Fruit fly (Drosophila melanogaster) whole organism, embryonic: ENCODE data around the gene Clc.

Experiments used
- CG31224 ChIP-seq: fragments of 200-800 bp; sonication (Bioruptor generic); IDR thresholded peaks from 2 replicates; pipeline ENCODE4 v1.3.6; 2022; ENCODE audit warnings: missing biosample characterization, missing genetic modification characterization
- CG7987 ChIP-seq: fragments of 200-800 bp; sonication (Bioruptor generic); optimal IDR thresholded peaks from 2 replicates; lab custom pipeline; 2018; ENCODE audit warnings: missing biosample characterization, mild to moderate bottlenecking, missing genetic modification characterization, moderate library complexity
- CG8290 ChIP-seq, 3 experiments: fragments of 200-800 bp; sonication (Bioruptor generic); optimal IDR thresholded peaks; 2 replicates each; lab custom pipeline; 2016 to 2019; ENCODE audit warnings: missing biosample characterization in 3 of 3, missing genetic modification characterization in 3 of 3, mild to moderate bottlenecking in 2 of 3, moderate library complexity in 1 of 3
- CG8478 ChIP-seq: fragments of >200 bp; optimal IDR thresholded peaks from 2 replicates; lab custom pipeline; 2018
- Gsc ChIP-seq: fragments of 200-800 bp; sonication (Bioruptor generic); IDR thresholded peaks from 2 replicates; pipeline ENCODE4 v1.3.6; 2022; ENCODE audit warnings: missing biosample characterization, missing genetic modification characterization
- Sox100B ChIP-seq: fragments of 200-800 bp; sonication (Bioruptor generic); optimal IDR thresholded peaks from 3 replicates; lab custom pipeline; 2018; ENCODE audit warnings: missing biosample characterization, mild to moderate bottlenecking, missing genetic modification characterization
- caup ChIP-seq: fragments of 200-800 bp; sonication (Bioruptor generic); optimal IDR thresholded peaks from 3 replicates; lab custom pipeline; 2017; ENCODE audit warnings: missing biosample characterization, mild to moderate bottlenecking, missing genetic modification characterization, moderate library complexity; ENCODE audit not compliant: severe bottlenecking
- fru ChIP-seq: fragments of >200 bp; optimal IDR thresholded peaks from 2 replicates; lab custom pipeline; 2017
- peb ChIP-seq: fragments of 200-800 bp; sonication (Bioruptor generic); IDR thresholded peaks from 2 replicates; pipeline ENCODE4 v1.3.6; 2022; ENCODE audit warnings: missing biosample characterization, missing genetic modification characterization
- row ChIP-seq: fragments of 200-800 bp; sonication (Bioruptor generic); IDR thresholded peaks from 3 replicates; pipeline ENCODE4 v1.3.6; 2022; ENCODE audit warnings: missing biosample characterization, missing genetic modification characterization
- seq ChIP-seq: fragments of 200-800 bp; sonication (Bioruptor generic); IDR thresholded peaks from 2 replicates; pipeline ENCODE4 v1.3.6; 2022; ENCODE audit warnings: missing biosample characterization, missing genetic modification characterization
- stwl ChIP-seq: fragments of 200-800 bp; sonication (Bioruptor generic); optimal IDR thresholded peaks from 3 replicates; lab custom pipeline; 2018; ENCODE audit warnings: missing biosample characterization, mild to moderate bottlenecking, missing genetic modification characterization, moderate library complexity
- tx ChIP-seq: fragments of 200-800 bp; sonication (Bioruptor generic); optimal IDR thresholded peaks from 2 replicates; lab custom pipeline; 2016; ENCODE audit warnings: missing biosample characterization, missing genetic modification characterization
- zfh2 ChIP-seq: fragments of 200-800 bp; sonication (Bioruptor generic); optimal IDR thresholded peaks from 2 replicates; lab custom pipeline; 2016; ENCODE audit warnings: missing biosample characterization, missing genetic modification characterization

DNA sequence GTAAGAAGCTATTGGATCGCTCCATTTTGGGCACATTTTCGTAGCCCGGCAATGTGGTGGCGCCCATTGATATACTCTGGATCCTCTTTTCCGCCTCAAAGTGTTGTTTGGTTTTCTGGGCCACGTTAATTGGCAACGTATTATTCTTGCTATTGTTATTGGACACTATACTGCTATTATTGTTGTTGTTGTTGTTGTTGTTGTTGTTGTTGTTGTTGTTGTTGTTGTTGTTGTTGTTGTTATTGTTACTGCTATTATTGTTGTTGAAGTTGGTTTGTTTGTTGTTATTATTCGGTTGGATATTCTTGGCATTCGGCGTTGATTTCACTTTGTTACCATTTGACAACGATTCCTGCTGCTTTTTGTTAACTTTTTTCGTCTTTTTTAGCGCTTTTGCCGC, 49.0 kb upstream of the Clc start:
- TF ChIP-seq Sox100B (GFP tag; lab: Kevin White, UChicago) (no peak), fru (lab: Kevin White, UChicago) (no peak), CG7987 (GFP tag; lab: Kevin White, UChicago) (no peak), peb (GFP tag; lab: Robert Waterston, UW) (no peak), tx (GFP tag; lab: Kevin White, UChicago) (no peak), Gsc (GFP tag; lab: Robert Waterston, UW) (no peak), row (no peak), CG8290 (GFP tag; optimal IDR thresholded peaks at IDR 0.05; lab: Kevin White, UChicago) (no peak), CG8290 (tag; optimal IDR thresholded peaks at IDR 0.05; lab: Kevin White, UChicago) (no peak), stwl (tag; lab: Kevin White, UChicago) (no peak), seq (GFP tag; lab: Robert Waterston, UW) (no peak), CG31224 (GFP tag; lab: Robert Waterston, UW) (no peak), CG8478 (lab: Kevin White, UChicago) (no peak), zfh2 (GFP tag; lab: Kevin White, UChicago) (no peak), caup (GFP tag; lab: Kevin White, UChicago) (no peak)
